Worm (Caenorhabditis elegans): ENCODE measurements around the gene dmsr-9.

DNA sequence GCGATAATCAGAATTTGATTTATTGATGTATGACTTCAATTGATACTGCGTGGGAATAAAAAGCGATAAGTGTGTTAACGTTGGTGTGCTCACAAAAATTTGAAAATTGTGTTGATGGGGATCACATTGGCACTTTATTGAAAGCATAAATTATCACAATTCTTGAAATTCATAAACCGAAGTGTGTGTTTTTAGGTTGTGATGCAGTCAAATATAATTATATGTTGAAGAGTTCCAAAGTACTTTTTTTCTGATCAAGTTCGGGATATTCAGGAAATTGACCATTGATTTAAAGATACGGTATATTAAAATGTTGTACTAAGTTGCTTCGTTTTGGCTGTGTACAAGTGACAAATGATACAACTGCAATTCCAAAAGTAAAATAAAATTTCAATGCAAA, 23.8 kb downstream of the dmsr-9 start, which contains the start of gene srh-28:
- TF ChIP-seq elt-3 (tag; optimal IDR thresholded peaks at IDR 0.05) (no peak), nhr-12 (tag; optimal IDR thresholded peaks at IDR 0.05) (no peak), snpc-4 (tag; optimal IDR thresholded peaks at IDR 0.05) (no peak), zag-1 (tag; optimal IDR thresholded peaks at IDR 0.05) (no peak), nhr-28 (tag; optimal IDR thresholded peaks at IDR 0.05) (no peak), pqm-1 (tag; optimal IDR thresholded peaks at IDR 0.05) (no peak), ama-1 (optimal IDR thresholded peaks at IDR 0.05) (no peak)

All from whole organism, L3 larva.